Worm (Caenorhabditis elegans) whole organism, young adult: ENCODE results near the gene ppm-1.H.

Source experiments
- F10E7.11 ChIP-seq: sonication (generic microtip); optimal IDR thresholded peaks from 2 replicates; lab custom pipeline; 2017; ENCODE audit warnings: mild to moderate bottlenecking, missing genetic modification characterization, moderate library complexity, missing compliant biosample characterization
- F22D6.2 ChIP-seq: sonication (generic microtip); optimal IDR thresholded peaks from 2 replicates; lab custom pipeline; 2016; ENCODE audit warnings: mild to moderate bottlenecking, missing genetic modification characterization, missing compliant biosample characterization
- F23B12.7 ChIP-seq: sonication (generic microtip); optimal IDR thresholded peaks from 2 replicates; lab custom pipeline; 2017; ENCODE audit warnings: missing genetic modification characterization, mild to moderate bottlenecking, missing compliant biosample characterization, antibody characterized with exemption, moderate library complexity; ENCODE audit not compliant: insufficient read depth
- F33H1.4 ChIP-seq: fragments of 200-800 bp; sonication (Bioruptor generic); IDR thresholded peaks from 2 replicates; pipeline ENCODE4 v1.3.6; 2022; ENCODE audit warnings: missing genetic modification reagents, missing genetic modification characterization, missing compliant biosample characterization
- F49E8.2 ChIP-seq: sonication (generic microtip); optimal IDR thresholded peaks from 3 replicates; lab custom pipeline; 2017; ENCODE audit warnings: missing genetic modification characterization, mild to moderate bottlenecking, missing compliant biosample characterization, antibody characterized with exemption, moderate library complexity; ENCODE audit not compliant: insufficient read depth
- F55B11.4 ChIP-seq: sonication (generic microtip); optimal IDR thresholded peaks from 2 replicates; lab custom pipeline; 2016; ENCODE audit warnings: missing compliant biosample characterization, missing genetic modification characterization, borderline replicate concordance; ENCODE audit not compliant: insufficient read depth
- F57A8.1 ChIP-seq: fragments of 200-800 bp; sonication (Bioruptor generic); optimal IDR thresholded peaks from 2 replicates; lab custom pipeline; 2018; ENCODE audit warnings: mild to moderate bottlenecking, missing genetic modification characterization, moderate library complexity, missing compliant biosample characterization
- K11D2.4 ChIP-seq: fragments of 200-800 bp; sonication (Bioruptor generic); IDR thresholded peaks from 2 replicates; pipeline ENCODE4 v1.3.6; 2022; ENCODE audit warnings: missing genetic modification reagents, missing genetic modification characterization, missing compliant biosample characterization
- Y53G8AR.9 ChIP-seq: fragments of 200-800 bp; sonication (Bioruptor generic); conservative IDR thresholded peaks from 2 replicates; pipeline ENCODE4 v1.3.6; 2022; ENCODE audit warnings: missing genetic modification reagents, missing genetic modification characterization, missing compliant biosample characterization
- Y95B8A.8 ChIP-seq: fragments of 200-800 bp; sonication (Bioruptor generic); IDR thresholded peaks from 2 replicates; pipeline ENCODE4 v1.3.6; 2022; ENCODE audit warnings: missing genetic modification reagents, missing genetic modification characterization, missing compliant biosample characterization
- attf-3 ChIP-seq: fragments of 200-800 bp; sonication (Bioruptor generic); conservative IDR thresholded peaks from 2 replicates; pipeline ENCODE4 v1.3.6; 2022; ENCODE audit warnings: missing genetic modification reagents, missing genetic modification characterization, missing compliant biosample characterization
- attf-5 ChIP-seq: fragments of 200-800 bp; sonication (Bioruptor generic); optimal IDR thresholded peaks from 2 replicates; lab custom pipeline; 2018; ENCODE audit warnings: mild to moderate bottlenecking, missing genetic modification characterization, missing compliant biosample characterization
- bed-2 ChIP-seq: fragments of 200-800 bp; sonication (Bioruptor generic); IDR thresholded peaks from 2 replicates; pipeline ENCODE4 v1.3.6; 2022; ENCODE audit warnings: missing genetic modification reagents, missing genetic modification characterization, missing compliant biosample characterization
- cebp-1 ChIP-seq, 2 experiments: fragments of 200-800 bp in 1 of 2; sonication (Bioruptor generic) in 1 of 2; sonication (generic microtip) in 1 of 2; IDR thresholded peaks in 1 of 2; optimal IDR thresholded peaks in 1 of 2; 2 replicates each; pipeline versions ENCODE4 v1.3.6 to Lab custom; 2017 to 2022; ENCODE audit warnings: missing compliant biosample characterization in 2 of 2, missing genetic modification characterization in 2 of 2, mild to moderate bottlenecking in 1 of 2, missing genetic modification reagents in 1 of 2, moderate library complexity in 1 of 2
- cebp-2 ChIP-seq: fragments of 200-800 bp; sonication (Bioruptor generic); IDR thresholded peaks from 2 replicates; pipeline ENCODE4 v1.3.6; 2022; ENCODE audit warnings: missing genetic modification characterization, missing compliant biosample characterization
- ceh-27 ChIP-seq: fragments of 200-800 bp; sonication (Bioruptor generic); optimal IDR thresholded peaks from 2 replicates; lab custom pipeline; 2018; ENCODE audit warnings: mild to moderate bottlenecking, missing genetic modification characterization, moderate library complexity, missing compliant biosample characterization
- ceh-79 ChIP-seq: sonication (generic microtip); optimal IDR thresholded peaks from 2 replicates; lab custom pipeline; 2017; ENCODE audit warnings: mild to moderate bottlenecking, missing genetic modification characterization, missing compliant biosample characterization
- ceh-91 ChIP-seq: fragments of 200-800 bp; sonication (Bioruptor generic); IDR thresholded peaks from 2 replicates; pipeline ENCODE4 v1.3.6; 2022; ENCODE audit warnings: missing genetic modification reagents, missing genetic modification characterization, missing compliant biosample characterization
- dpff-1 ChIP-seq: sonication (generic microtip); optimal IDR thresholded peaks from 2 replicates; lab custom pipeline; 2017; ENCODE audit warnings: mild to moderate bottlenecking, missing genetic modification characterization, missing compliant biosample characterization
- efl-1 ChIP-seq: fragments of 150-350 bp; optimal IDR thresholded peaks from 2 replicates; lab custom pipeline; 2014; ENCODE audit warnings: missing biosample characterization, missing genetic modification reagents, missing genetic modification characterization
- ekl-4 ChIP-seq: fragments of 200-800 bp; sonication (Bioruptor generic); IDR thresholded peaks from 2 replicates; pipeline ENCODE4 v1.3.6; 2022; ENCODE audit warnings: missing genetic modification reagents, missing genetic modification characterization, missing compliant biosample characterization
- ets-4 ChIP-seq: fragments of 200-800 bp; sonication (Bioruptor generic); optimal IDR thresholded peaks from 2 replicates; lab custom pipeline; 2018; ENCODE audit warnings: mild to moderate bottlenecking, missing genetic modification characterization, missing compliant biosample characterization
- him-1 ChIP-seq: sonication (generic microtip); optimal IDR thresholded peaks from 2 replicates; lab custom pipeline; 2016; ENCODE audit warnings: missing genotype, missing genetic modification reagents, missing genetic modification characterization, missing compliant biosample characterization
- hmg-1.2 ChIP-seq: fragments of 200-800 bp; sonication (Bioruptor generic); IDR thresholded peaks from 2 replicates; pipeline ENCODE4 v1.3.6; 2022; ENCODE audit warnings: missing genetic modification reagents, missing genetic modification characterization, missing compliant biosample characterization
- hmg-20 ChIP-seq: fragments of 200-800 bp; sonication (Bioruptor generic); IDR thresholded peaks from 2 replicates; pipeline ENCODE4 v1.3.6; 2022; ENCODE audit warnings: missing genetic modification reagents, missing genetic modification characterization, missing compliant biosample characterization
- let-526 ChIP-seq: fragments of 200-800 bp; sonication (Bioruptor generic); IDR thresholded peaks from 2 replicates; pipeline ENCODE4 v1.3.6; 2022; ENCODE audit warnings: missing genetic modification reagents, missing genetic modification characterization, missing compliant biosample characterization
- lin-35 ChIP-seq, 3 experiments: fragments of 150-350 bp in 2 of 3; sonication (generic microtip) in 1 of 3; optimal IDR thresholded peaks; 2 replicates each; lab custom pipeline; 2014 to 2018; ENCODE audit warnings: missing biosample characterization in 3 of 3, missing genetic modification characterization in 3 of 3, missing genetic modification reagents in 3 of 3
- lsl-1 ChIP-seq: fragments of 200-800 bp; sonication (Bioruptor generic); optimal IDR thresholded peaks from 2 replicates; lab custom pipeline; 2018; ENCODE audit warnings: mild to moderate bottlenecking, missing genetic modification characterization, moderate library complexity, missing compliant biosample characterization
- madf-10 ChIP-seq: sonication (generic microtip); optimal IDR thresholded peaks from 2 replicates; lab custom pipeline; 2016; ENCODE audit warnings: mild to moderate bottlenecking, missing genetic modification characterization, missing compliant biosample characterization
- mcd-1 ChIP-seq: fragments of 200-800 bp; sonication (Bioruptor generic); IDR thresholded peaks from 2 replicates; pipeline ENCODE4 v1.3.6; 2022; ENCODE audit warnings: missing genetic modification reagents, missing genetic modification characterization, missing compliant biosample characterization
- nhr-120 ChIP-seq: fragments of 200-800 bp; sonication (Bioruptor generic); IDR thresholded peaks from 2 replicates; pipeline ENCODE4 v1.3.6; 2022; ENCODE audit warnings: missing genetic modification characterization, missing compliant biosample characterization
- nhr-80 ChIP-seq: sonication (generic microtip); optimal IDR thresholded peaks from 2 replicates; lab custom pipeline; 2016; ENCODE audit warnings: missing genetic modification characterization, missing compliant biosample characterization
- nhr-90 ChIP-seq: sonication (generic microtip); optimal IDR thresholded peaks from 2 replicates; lab custom pipeline; 2016; ENCODE audit warnings: missing genotype, mild to moderate bottlenecking, missing genetic modification characterization, missing compliant biosample characterization
- pha-4 ChIP-seq: fragments of 150-350 bp; sonication (generic microtip); optimal IDR thresholded peaks from 2 replicates; lab custom pipeline; 2014; ENCODE audit warnings: missing biosample characterization, missing genetic modification reagents, missing genetic modification characterization
- rcor-1 ChIP-seq: fragments of 200-800 bp; sonication (Bioruptor generic); IDR thresholded peaks from 2 replicates; pipeline ENCODE4 v1.3.6; 2022; ENCODE audit warnings: missing genetic modification reagents, missing genetic modification characterization, missing compliant biosample characterization
- snpc-3.4 ChIP-seq: sonication (generic microtip); optimal IDR thresholded peaks from 2 replicates; lab custom pipeline; 2017; ENCODE audit warnings: missing genetic modification characterization, mild to moderate bottlenecking, missing compliant biosample characterization, antibody characterized with exemption, moderate library complexity, missing genotype, missing genetic modification reagents
- snpc-4 ChIP-seq, 5 experiments: fragments of 150-350 bp in 1 of 5; sonication (generic microtip) in 4 of 5; optimal IDR thresholded peaks; 2 replicates each; lab custom pipeline; 2014 to 2018; ENCODE audit warnings: missing genetic modification characterization in 5 of 5, missing biosample characterization in 3 of 5, antibody characterized with exemption in 2 of 5, mild to moderate bottlenecking in 2 of 5, missing compliant biosample characterization in 2 of 5, missing genotype in 2 of 5, moderate library complexity in 2 of 5, missing genetic modification reagents in 1 of 5
- tbp1 ChIP-seq: fragments of 200-800 bp; sonication (Bioruptor generic); optimal IDR thresholded peaks from 2 replicates; lab custom pipeline; 2018; ENCODE audit warnings: mild to moderate bottlenecking, missing genetic modification characterization, missing compliant biosample characterization
- tlf-1 ChIP-seq: fragments of 200-800 bp; sonication (Bioruptor generic); optimal IDR thresholded peaks from 2 replicates; lab custom pipeline; 2018; ENCODE audit warnings: mild to moderate bottlenecking, missing genetic modification characterization, missing compliant biosample characterization
- unc-62 ChIP-seq: fragments of 150-350 bp; optimal IDR thresholded peaks from 2 replicates; lab custom pipeline; 2014; ENCODE audit warnings: missing biosample characterization, missing genetic modification reagents, missing genetic modification characterization
- xnd-1 ChIP-seq: sonication (generic microtip); optimal IDR thresholded peaks from 2 replicates; lab custom pipeline; 2016; ENCODE audit warnings: missing genotype, missing genetic modification reagents, missing genetic modification characterization, missing compliant biosample characterization
- zfh-2 ChIP-seq: fragments of 200-800 bp; sonication (Bioruptor generic); conservative IDR thresholded peaks from 2 replicates; pipeline ENCODE4 v1.3.6; 2022; ENCODE audit warnings: missing genetic modification reagents, missing genetic modification characterization, missing compliant biosample characterization
- zim-3 ChIP-seq: sonication (generic microtip); optimal IDR thresholded peaks from 2 replicates; lab custom pipeline; 2017; ENCODE audit warnings: mild to moderate bottlenecking, missing genetic modification characterization, moderate library complexity, missing compliant biosample characterization
- ztf-3 ChIP-seq: fragments of 200-800 bp; sonication (Bioruptor generic); optimal IDR thresholded peaks from 2 replicates; lab custom pipeline; 2018; ENCODE audit warnings: mild to moderate bottlenecking, missing genetic modification characterization, missing compliant biosample characterization

ppm-1.H gene

DNA sequence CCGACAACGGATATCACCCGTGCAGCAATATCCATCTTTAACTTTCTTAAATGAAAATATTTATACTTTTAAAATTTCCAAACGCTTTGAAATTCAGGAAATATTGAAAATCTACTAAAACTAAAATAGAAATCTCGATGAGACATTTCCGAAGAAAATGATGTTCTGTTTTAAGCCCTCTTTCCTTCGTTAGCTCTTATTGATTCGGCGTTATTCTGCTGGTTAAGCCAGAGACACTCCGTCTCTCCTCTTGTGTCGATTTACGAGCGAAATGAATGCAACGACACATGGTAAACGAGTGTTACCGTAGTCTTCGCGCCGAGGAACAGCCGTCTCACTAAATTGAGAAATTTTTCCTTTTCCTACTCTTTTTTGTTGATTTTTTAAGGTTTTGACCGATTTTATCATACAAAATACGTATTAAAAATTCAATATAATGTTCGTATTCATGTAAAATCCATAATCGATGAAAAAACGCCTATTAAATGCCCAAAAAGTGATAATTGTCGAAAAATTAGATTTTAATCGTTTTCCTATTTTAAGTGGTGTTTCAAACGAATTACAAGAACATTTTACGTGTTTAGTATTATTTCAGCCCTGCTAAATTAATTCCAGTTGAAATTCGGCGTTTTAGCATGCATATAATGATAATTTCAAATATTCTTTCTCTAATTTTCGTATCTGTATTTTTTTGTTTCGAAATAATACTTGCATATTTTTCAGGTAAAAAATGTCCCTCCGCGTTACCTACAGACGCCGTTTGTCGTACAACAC, at the start of gene ppm-1.H, which contains the start of gene rpl-34:
Gene ppm-1.H, minus strand, starts transcription at position 51 of the 774 bp plus-strand sequence.
Gene rpl-34, plus strand, starts transcription at position 724 of the 774 bp plus-strand sequence.
- no peak for TF ChIP-seq pha-4 (tag; lab: Kevin White, UChicago)
- peak; percentile 10; the same call in 1 of the 2 replicates for TF ChIP-seq hmg-1.2 (GFP tag; lab: Robert Waterston, UW)
- TF ChIP-seq ztf-3 = no peak
- TF ChIP-seq snpc-4 (GFP tag; optimal IDR thresholded peaks at IDR 0.05; lab: Kevin White, UChicago) = no peak
- peak in 3 of 4 experiments; percentile 7 to 48 (median 29) for TF ChIP-seq snpc-4 (tag; optimal IDR thresholded peaks at IDR 0.05; lab: Kevin White, UChicago)
- peak in 1 of 3 experiments; percentile 46 for TF ChIP-seq lin-35 (GFP tag; optimal IDR thresholded peaks at IDR 0.05; lab: Kevin White, UChicago)
- TF ChIP-seq F23B12.7 (tag; lab: Kevin White, UChicago) = peak; percentile 64
- TF ChIP-seq cebp-1 (GFP tag; IDR thresholded peaks at IDR 0.05; lab: Robert Waterston, UW) = no peak
- TF ChIP-seq cebp-1 (tag; optimal IDR thresholded peaks at IDR 0.05; lab: Kevin White, UChicago) = no peak
- peak; percentile 8 for TF ChIP-seq F49E8.2 (tag; lab: Kevin White, UChicago)
- TF ChIP-seq F22D6.2 (tag; lab: Kevin White, UChicago) = no peak
- TF ChIP-seq F10E7.11 (tag; lab: Kevin White, UChicago) = no peak
- TF ChIP-seq attf-5 (GFP tag; lab: Kevin White, UChicago) = peak; percentile 43
- TF ChIP-seq nhr-90 (tag; lab: Kevin White, UChicago) = no peak
- no peak for TF ChIP-seq ekl-4 (GFP tag; lab: Robert Waterston, UW)
- TF ChIP-seq rcor-1 (GFP tag; lab: Robert Waterston, UW) = no peak
- 0 out of 2 replicates have a peak, but pooled peaks have one; percentile 18 for TF ChIP-seq K11D2.4 (GFP tag; lab: Robert Waterston, UW)
- no peak for TF ChIP-seq madf-10 (tag; lab: Kevin White, UChicago)
- TF ChIP-seq ceh-79 = no peak
- TF ChIP-seq ceh-91 (GFP tag; lab: Robert Waterston, UW) = no peak
- TF ChIP-seq zfh-2 = no peak
- TF ChIP-seq nhr-120 (GFP tag; lab: Robert Waterston, UW) = no peak
- no peak for TF ChIP-seq Y53G8AR.9
- no peak for TF ChIP-seq let-526
- no peak for TF ChIP-seq hmg-20
- peak; percentile 59 for TF ChIP-seq snpc-3.4 (tag; lab: Kevin White, UChicago)
- TF ChIP-seq mcd-1 (GFP tag; lab: Robert Waterston, UW) = no peak
- TF ChIP-seq cebp-2 (GFP tag; lab: Robert Waterston, UW) = no peak
- TF ChIP-seq tbp1 = no peak
- no peak for TF ChIP-seq unc-62 (GFP tag; lab: Kevin White, UChicago)
- TF ChIP-seq attf-3 (GFP tag; lab: Robert Waterston, UW) = peak; percentile 40; the same call in 1 of the 2 replicates
- TF ChIP-seq F55B11.4 (tag; lab: Kevin White, UChicago) = no peak
- TF ChIP-seq Y95B8A.8 (GFP tag; lab: Robert Waterston, UW) = no peak
- TF ChIP-seq xnd-1 (tag; lab: Kevin White, UChicago) = no peak
- TF ChIP-seq dpff-1 (tag; lab: Kevin White, UChicago) = no peak
- no peak for TF ChIP-seq him-1 (tag; lab: Kevin White, UChicago)
- peak; percentile 39 for TF ChIP-seq efl-1 (GFP tag; lab: Kevin White, UChicago)
- TF ChIP-seq bed-2 (GFP tag; lab: Robert Waterston, UW) = no peak
- peak; percentile 8 for TF ChIP-seq ceh-27 (GFP tag; lab: Kevin White, UChicago)
- TF ChIP-seq lsl-1 (GFP tag; lab: Kevin White, UChicago) = peak; percentile 76
- TF ChIP-seq zim-3 (tag; lab: Kevin White, UChicago) = no peak
- no peak for TF ChIP-seq nhr-80 (tag; lab: Kevin White, UChicago)
- peak; percentile 74 for TF ChIP-seq F33H1.4
- no peak for TF ChIP-seq tlf-1 (GFP tag; lab: Kevin White, UChicago)
- no peak for TF ChIP-seq F57A8.1
- TF ChIP-seq ets-4 (GFP tag; lab: Kevin White, UChicago) = no peak
